Worm (Caenorhabditis elegans) whole organism, L3 larva: ENCODE data around the gene Y38E10A.9.
"Not testable (repeated sequence)": the region's sequence is repeated elsewhere in the genome, so short reads cannot be mapped to it uniquely, and the experiment has no call there.

Experiments
- R02D3.7 ChIP-seq: fragments of 150-350 bp; optimal IDR thresholded peaks from 2 replicates; lab custom pipeline; 2014; ENCODE audit warnings: missing biosample characterization, missing genetic modification characterization
- aly-2 ChIP-seq: fragments of 150-350 bp; optimal IDR thresholded peaks from 2 replicates; lab custom pipeline; 2014; ENCODE audit warnings: missing biosample characterization, missing genetic modification characterization
- ama-1 ChIP-seq: fragments of 150-350 bp; optimal IDR thresholded peaks from 2 replicates; lab custom pipeline; 2018
- ceh-16 ChIP-seq: sonication (generic microtip); optimal IDR thresholded peaks from 2 replicates; lab custom pipeline; 2017; ENCODE audit warnings: missing biosample characterization, missing genetic modification characterization
- ceh-82 ChIP-seq: fragments of 150-350 bp; optimal IDR thresholded peaks from 2 replicates; lab custom pipeline; 2014; ENCODE audit warnings: missing biosample characterization, missing genetic modification characterization
- ceh-9 ChIP-seq: sonication (generic microtip); optimal IDR thresholded peaks from 2 replicates; lab custom pipeline; 2018; ENCODE audit warnings: missing biosample characterization, missing genetic modification characterization
- egl-27 ChIP-seq: sonication (generic microtip); optimal IDR thresholded peaks from 4 replicates; lab custom pipeline; 2017; ENCODE audit warnings: missing biosample characterization, missing genetic modification reagents, missing genetic modification characterization
- egl-5 ChIP-seq: fragments of 150-350 bp; optimal IDR thresholded peaks from 2 replicates; lab custom pipeline; 2017; ENCODE audit warnings: missing biosample characterization, missing genetic modification reagents, missing genetic modification characterization, inconsistent platforms
- elt-1 ChIP-seq: fragments of 150-350 bp; optimal IDR thresholded peaks from 2 replicates; lab custom pipeline; 2014; ENCODE audit warnings: missing biosample characterization, missing genetic modification characterization
- elt-2 ChIP-seq: sonication (generic microtip); optimal IDR thresholded peaks from 2 replicates; lab custom pipeline; 2016; ENCODE audit warnings: missing genetic modification reagents, mild to moderate bottlenecking, missing genetic modification characterization, missing compliant biosample characterization
- elt-3 ChIP-seq, 3 experiments: fragments of 150-350 bp in 1 of 3; sonication (generic microtip) in 2 of 3; optimal IDR thresholded peaks; 2 replicates in 2 of 3; 4 replicates in 1 of 3; lab custom pipeline; 2014 to 2017; ENCODE audit warnings: missing biosample characterization in 3 of 3, missing genetic modification characterization in 3 of 3
- eor-1 ChIP-seq, 2 experiments: fragments of 150-350 bp; optimal IDR thresholded peaks; 2 replicates each; lab custom pipeline; 2014 to 2018; ENCODE audit warnings: missing biosample characterization in 2 of 2, missing genetic modification characterization in 2 of 2
- fkh-10 ChIP-seq: sonication (generic microtip); optimal IDR thresholded peaks from 2 replicates; lab custom pipeline; 2017; ENCODE audit warnings: missing biosample characterization, missing genetic modification reagents, missing genetic modification characterization
- fkh-2 ChIP-seq: fragments of 150-350 bp; optimal IDR thresholded peaks from 2 replicates; lab custom pipeline; 2014; ENCODE audit warnings: missing biosample characterization, missing genetic modification reagents, missing genetic modification characterization
- jun-1 ChIP-seq: fragments of 150-350 bp; optimal IDR thresholded peaks from 2 replicates; lab custom pipeline; 2014; ENCODE audit warnings: missing biosample characterization, missing genetic modification reagents, missing genetic modification characterization
- lin-15B ChIP-seq: fragments of 150-350 bp; optimal IDR thresholded peaks from 2 replicates; lab custom pipeline; 2014; ENCODE audit warnings: missing biosample characterization, missing genetic modification characterization
- lsy-12 ChIP-seq: sonication (generic microtip); optimal IDR thresholded peaks from 2 replicates; lab custom pipeline; 2016; ENCODE audit warnings: mild to moderate bottlenecking, missing genetic modification characterization, missing compliant biosample characterization
- mdl-1 ChIP-seq: fragments of 150-350 bp; optimal IDR thresholded peaks from 2 replicates; lab custom pipeline; 2014; ENCODE audit warnings: missing biosample characterization, missing genetic modification characterization
- mml-1 ChIP-seq: fragments of 150-350 bp; sonication (generic microtip); optimal IDR thresholded peaks from 3 replicates; lab custom pipeline; 2014; ENCODE audit warnings: missing biosample characterization, missing genetic modification characterization
- nhr-11 ChIP-seq: fragments of 150-350 bp; optimal IDR thresholded peaks from 2 replicates; lab custom pipeline; 2014; ENCODE audit warnings: missing biosample characterization, missing genetic modification characterization
- nhr-23 ChIP-seq: fragments of 150-350 bp; optimal IDR thresholded peaks from 2 replicates; lab custom pipeline; 2014; ENCODE audit warnings: missing biosample characterization, missing genetic modification reagents, missing genetic modification characterization
- nhr-25 ChIP-seq: sonication (generic microtip); optimal IDR thresholded peaks from 2 replicates; lab custom pipeline; 2017; ENCODE audit warnings: missing biosample characterization, missing genetic modification characterization
- nhr-28 ChIP-seq: fragments of 150-350 bp; optimal IDR thresholded peaks from 2 replicates; lab custom pipeline; 2014; ENCODE audit warnings: missing biosample characterization, missing genetic modification characterization
- nhr-43 ChIP-seq: sonication (generic microtip); optimal IDR thresholded peaks from 2 replicates; lab custom pipeline; 2016; ENCODE audit warnings: mild to moderate bottlenecking, missing genetic modification characterization, missing compliant biosample characterization; ENCODE audit not compliant: poor library complexity, severe bottlenecking
- nhr-76 ChIP-seq: fragments of 150-350 bp; sonication (generic microtip); optimal IDR thresholded peaks from 5 replicates; lab custom pipeline; 2014; ENCODE audit warnings: missing biosample characterization, missing genetic modification characterization
- nhr-77 ChIP-seq: fragments of 150-350 bp; optimal IDR thresholded peaks from 2 replicates; lab custom pipeline; 2014; ENCODE audit warnings: missing biosample characterization, missing genetic modification characterization
- pha-4 ChIP-seq: fragments of 150-350 bp; optimal IDR thresholded peaks from 2 replicates; lab custom pipeline; 2014; ENCODE audit warnings: missing biosample characterization, missing genetic modification reagents, missing genetic modification characterization
- sea-2 ChIP-seq: fragments of 150-350 bp; sonication (generic microtip); optimal IDR thresholded peaks from 4 replicates; lab custom pipeline; 2014; ENCODE audit warnings: missing biosample characterization, missing genetic modification reagents, missing genetic modification characterization
- skn-1 ChIP-seq: fragments of 150-350 bp; optimal IDR thresholded peaks from 2 replicates; lab custom pipeline; 2014; ENCODE audit warnings: missing biosample characterization, missing genetic modification characterization
- snpc-4 ChIP-seq: fragments of 150-350 bp; optimal IDR thresholded peaks from 2 replicates; lab custom pipeline; 2014; ENCODE audit warnings: missing biosample characterization, missing genetic modification characterization
- tbx-2 ChIP-seq: sonication (generic microtip); optimal IDR thresholded peaks from 2 replicates; lab custom pipeline; 2016; ENCODE audit warnings: mild to moderate bottlenecking, missing genetic modification characterization, missing compliant biosample characterization
- unc-39 ChIP-seq: sonication (generic microtip); optimal IDR thresholded peaks from 4 replicates; lab custom pipeline; 2017; ENCODE audit warnings: missing biosample characterization, missing genetic modification characterization
- unc-62 ChIP-seq: fragments of 150-350 bp; sonication (generic microtip); optimal IDR thresholded peaks from 4 replicates; lab custom pipeline; 2014; ENCODE audit warnings: missing biosample characterization, missing genetic modification reagents, missing genetic modification characterization
- ztf-11 ChIP-seq: fragments of 150-350 bp; optimal IDR thresholded peaks from 2 replicates; lab custom pipeline; 2014; ENCODE audit warnings: missing biosample characterization, missing genetic modification characterization
- ztf-4 ChIP-seq: fragments of 150-350 bp; optimal IDR thresholded peaks from 2 replicates; lab custom pipeline; 2014; ENCODE audit warnings: missing biosample characterization, missing genetic modification characterization

Gene Y38E10A.9

DNA sequence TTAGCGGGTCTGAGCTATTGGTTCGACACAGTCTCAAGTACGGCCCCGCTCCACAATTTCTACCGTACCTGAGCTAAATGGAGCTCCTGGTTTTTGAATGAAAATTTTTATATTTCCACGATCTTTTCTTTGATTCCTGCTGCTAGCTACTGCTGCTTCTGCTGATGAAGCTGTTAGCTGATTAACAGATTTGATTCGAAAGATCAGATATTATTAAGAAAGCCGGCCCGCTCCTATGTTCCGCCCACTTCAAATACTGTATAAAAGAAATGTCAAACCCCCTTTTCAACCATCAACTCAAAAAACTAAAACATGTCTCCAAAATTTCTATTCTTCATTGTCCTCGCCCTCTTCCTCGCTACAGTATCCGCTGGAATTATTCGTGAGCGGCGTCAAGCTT, 8.8 kb downstream of the Y38E10A.9 start, which contains the start of gene nspe-3:
nspe-3 (plus strand) TSS at position 301 of the 400 bp plus-strand sequence.
- TF ChIP-seq unc-39 = no peak
- TF ChIP-seq nhr-76 (tag; lab: Kevin White, UChicago) = no peak

DNA sequence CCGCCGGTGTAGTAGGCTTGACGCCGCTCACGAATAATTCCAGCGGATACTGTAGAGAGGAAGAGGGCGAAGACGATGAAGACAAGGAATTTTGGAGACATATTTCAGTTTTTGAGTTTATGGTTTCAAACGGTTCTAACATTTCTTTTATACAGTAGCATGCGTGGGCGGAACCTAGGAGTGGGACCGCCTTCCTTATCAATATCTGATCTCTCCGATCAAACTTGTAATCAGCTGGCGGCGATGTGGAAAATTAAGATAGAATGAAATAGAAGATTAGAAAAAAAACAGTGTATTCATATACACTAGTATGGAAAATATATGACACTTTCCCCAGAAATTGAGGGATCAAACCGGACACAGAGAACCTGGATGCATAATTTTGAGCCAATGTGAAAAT, 10.5 kb downstream of the Y38E10A.9 start, which contains the start of gene nspe-2:
nspe-2 (minus strand) TSS at position 101 of the 400 bp plus-strand sequence.
- TF ChIP-seq nhr-23 (tag; lab: Kevin White, UChicago) (no peak), elt-3 (tag; optimal IDR thresholded peaks at IDR 0.05; lab: Kevin White, UChicago) (no peak), pha-4 (no peak), lin-15B (no peak), elt-2 (no peak), nhr-25 (tag; lab: Kevin White, UChicago) (no peak), fkh-10 (GFP tag; lab: Kevin White, UChicago) (no peak), ceh-9 (no peak), ztf-4 (tag; lab: Kevin White, UChicago) (no peak), eor-1 (tag; optimal IDR thresholded peaks at IDR 0.05; lab: Kevin White, UChicago) (no peak), snpc-4 (no peak), lsy-12 (tag; lab: Kevin White, UChicago) (no peak)

DNA sequence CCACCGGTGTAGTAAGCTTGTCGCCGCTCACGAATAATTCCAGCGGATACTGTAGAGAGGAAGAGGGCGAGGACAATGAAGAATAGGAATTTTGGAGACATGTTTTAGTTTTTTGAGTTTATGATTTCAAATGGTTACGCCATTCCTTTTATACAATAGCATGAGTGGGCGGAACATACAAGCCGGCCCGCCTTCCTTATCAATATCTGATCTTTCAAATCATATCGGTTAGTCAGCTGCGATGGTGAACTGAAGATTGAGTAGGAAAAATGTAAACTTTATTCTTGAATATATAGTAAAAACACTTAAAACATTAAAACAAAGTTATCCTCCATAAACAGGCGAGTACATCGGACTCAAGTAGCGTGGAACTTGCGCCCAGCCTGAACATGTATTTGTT, 12.0 kb downstream of the Y38E10A.9 start, which contains the start of gene nspe-1:
nspe-1 (minus strand) TSS at position 101 of the 400 bp plus-strand sequence.
- TF ChIP-seq mml-1 (tag; lab: Kevin White, UChicago) (no peak), R02D3.7 (tag; lab: Kevin White, UChicago) (no peak), fkh-2 (tag; lab: Kevin White, UChicago) (no peak), skn-1 (tag; lab: Kevin White, UChicago) (no peak)

DNA sequence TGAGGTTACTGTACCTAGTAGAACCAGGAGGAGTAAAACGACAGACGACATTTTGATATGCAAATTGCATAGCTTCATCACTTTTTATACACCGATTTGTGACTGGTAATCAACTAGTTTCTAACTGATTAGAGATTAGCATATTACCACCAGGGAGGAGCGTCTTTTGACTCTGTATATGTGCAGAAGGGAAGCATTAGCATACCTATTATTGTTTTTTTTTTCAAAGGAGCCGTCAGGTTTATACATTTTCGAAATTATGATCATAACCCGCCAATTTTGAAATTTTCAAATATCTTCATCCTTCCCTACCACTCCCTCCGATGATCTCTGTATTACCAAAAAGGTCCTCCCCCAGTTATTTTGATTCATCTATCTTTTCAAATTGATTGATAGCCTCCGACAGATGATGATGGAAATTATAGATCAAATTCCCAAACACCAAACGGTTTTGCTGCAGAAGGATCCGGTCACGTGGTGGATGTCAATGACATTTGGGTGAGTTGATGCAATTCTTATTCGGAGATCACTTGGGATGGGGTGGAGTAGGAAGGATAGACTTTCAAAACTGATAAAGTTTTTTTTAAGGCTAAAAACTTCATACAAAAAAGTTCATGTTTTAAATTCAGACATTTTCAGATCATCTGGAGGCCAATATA, 13.3 kb downstream of the Y38E10A.9 start, which contains the start of gene nspe-8:
nspe-8 (minus strand) TSS at position 51 of the 659 bp plus-strand sequence.
- peak; percentile 82 for TF ChIP-seq nhr-23 (tag; lab: Kevin White, UChicago)
- TF ChIP-seq nhr-25 (tag; lab: Kevin White, UChicago) = peak; percentile 50
- peak; percentile 88 for TF ChIP-seq nhr-43 (tag; lab: Kevin White, UChicago)
- TF ChIP-seq nhr-28 (tag; lab: Kevin White, UChicago) = no peak

DNA sequence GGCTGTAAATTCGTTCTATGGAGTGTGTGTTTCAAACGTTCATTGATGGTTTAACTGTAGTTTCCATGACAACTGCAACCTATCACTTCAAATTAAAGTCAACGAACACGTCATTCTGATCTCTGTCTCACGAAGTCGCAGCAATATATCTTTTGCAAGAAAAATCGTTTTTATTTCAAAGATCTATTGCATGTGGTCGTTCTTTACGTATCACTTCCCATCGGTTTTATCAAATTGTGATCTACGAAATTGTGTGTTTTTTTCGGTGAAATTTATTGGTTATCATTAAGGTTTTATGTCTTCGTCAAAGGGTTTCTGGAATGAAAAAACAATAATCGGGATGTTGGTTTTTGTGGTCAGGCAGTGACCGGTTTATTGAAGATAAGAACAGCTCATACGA, 14.1 kb downstream of the Y38E10A.9 start:
- TF ChIP-seq ztf-11 = no peak
- TF ChIP-seq pha-4 = no peak
- TF ChIP-seq elt-1 (tag; lab: Kevin White, UChicago) = no peak
- TF ChIP-seq nhr-76 (tag; lab: Kevin White, UChicago) = no peak
- no peak for TF ChIP-seq ztf-4 (tag; lab: Kevin White, UChicago)
- TF ChIP-seq, all 47 proteins: peak for 0

DNA sequence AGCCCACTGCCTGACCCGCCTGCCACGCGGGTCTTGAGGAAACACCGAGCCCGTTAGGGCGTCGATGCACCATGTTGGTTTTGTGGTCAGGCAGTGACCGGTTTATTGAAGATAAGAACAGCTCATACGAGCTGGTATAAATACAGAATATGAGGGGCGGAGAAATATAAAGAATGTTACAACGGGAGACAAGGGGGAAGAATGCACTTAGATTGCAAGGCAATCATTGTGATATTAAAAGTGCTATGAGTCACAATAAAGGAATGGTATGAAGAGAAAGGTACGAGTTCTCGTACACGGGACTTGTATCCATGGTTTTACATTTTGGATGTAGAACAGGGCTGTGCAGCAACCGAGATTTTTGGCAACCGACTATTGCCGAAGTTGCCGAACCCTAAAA, 15.7 kb downstream of the Y38E10A.9 start, which contains the start of gene Y38E10A.14:
Y38E10A.14 (minus strand) TSS at position 101 of the 400 bp plus-strand sequence.
- TF ChIP-seq elt-1, nhr-77, aly-2 (tag; lab: Kevin White, UChicago): not testable (repeated sequence)

DNA sequence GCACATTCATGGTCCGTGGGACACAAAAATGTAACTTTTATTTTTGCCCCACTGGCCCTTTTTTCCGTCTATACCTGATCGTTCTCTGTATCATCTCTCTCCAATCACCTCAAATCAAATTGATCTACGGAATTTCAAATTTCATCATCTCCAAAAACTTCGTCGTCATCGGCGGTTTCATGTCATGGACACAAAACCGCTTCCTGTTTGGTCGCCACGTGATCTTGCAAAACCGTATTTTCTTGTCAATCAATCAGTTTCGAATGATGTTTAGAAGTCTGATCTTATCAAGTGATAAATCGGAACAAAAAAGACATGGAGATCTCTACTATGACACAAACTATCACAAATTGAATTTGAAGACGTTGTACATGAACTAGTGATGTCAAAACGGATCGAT, 16.9 kb downstream of the Y38E10A.9 start:
- TF ChIP-seq skn-1 (tag; lab: Kevin White, UChicago) (no peak), egl-27 (tag; lab: Kevin White, UChicago) (peak; percentile 56), nhr-25 (tag; lab: Kevin White, UChicago) (peak; percentile 86), R02D3.7 (tag; lab: Kevin White, UChicago) (peak; percentile 19), egl-5 (tag; lab: Kevin White, UChicago) (no peak), elt-1 (tag; lab: Kevin White, UChicago) (no peak), elt-3 (tag; optimal IDR thresholded peaks at IDR 0.05; lab: Kevin White, UChicago) (peak in 2 of 3 experiments; percentile 81 to 87), unc-62 (GFP tag; lab: Kevin White, UChicago) (peak; percentile 46), nhr-23 (tag; lab: Kevin White, UChicago) (peak; percentile 98), jun-1 (no peak), snpc-4 (no peak), ama-1 (lab: Kevin White, UChicago) (no peak), mdl-1 (peak; percentile 47), ceh-82 (tag; lab: Kevin White, UChicago) (no peak), sea-2 (GFP tag; lab: Kevin White, UChicago) (no peak), nhr-11 (tag; lab: Kevin White, UChicago) (no peak), tbx-2 (tag; lab: Kevin White, UChicago) (no peak), nhr-77 (tag; lab: Kevin White, UChicago) (no peak), nhr-43 (tag; lab: Kevin White, UChicago) (peak; percentile 98), mml-1 (tag; lab: Kevin White, UChicago) (no peak), ceh-16 (tag; lab: Kevin White, UChicago) (no peak), aly-2 (tag; lab: Kevin White, UChicago) (no peak), ztf-11 (no peak)
- TF ChIP-seq, all 47 proteins: peak for 8
